Worm (Caenorhabditis elegans): ENCODE results near the gene asp-18.

DNA sequence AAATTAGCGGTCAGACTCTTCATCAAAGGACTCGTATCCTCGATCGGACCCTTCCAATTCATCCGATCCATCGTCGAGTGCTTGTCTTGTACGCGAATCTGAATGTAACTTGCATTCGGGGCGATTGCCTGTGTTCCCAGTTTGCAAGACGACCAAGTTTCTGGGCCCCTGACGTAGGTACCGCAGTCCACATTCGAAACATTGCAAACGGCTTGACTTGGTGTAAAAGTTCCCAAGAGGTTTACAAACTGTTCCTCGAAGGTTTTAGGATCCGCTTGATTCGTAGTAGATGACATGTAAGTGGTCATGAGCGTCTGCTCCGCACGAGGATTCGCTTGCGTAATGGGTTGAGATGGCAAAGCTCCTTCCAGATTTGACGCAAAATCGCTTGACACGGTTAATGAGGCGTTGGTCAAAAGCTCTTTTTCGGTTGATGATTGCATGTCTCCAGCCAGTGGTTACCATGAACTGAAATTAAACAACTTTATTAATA is 44.8 kb upstream of the asp-18 start, which contains the start of gene Y17D7B.4:
- TF ChIP-seq flt-1 (GFP tag; IDR thresholded peaks at IDR 0.05): no peak
- TF ChIP-seq ama-1 (optimal IDR thresholded peaks at IDR 0.05): no peak
- TF ChIP-seq tbx-37 (GFP tag; conservative IDR thresholded peaks at IDR 0.05): no peak
- no peak for TF ChIP-seq F13C5.2 (tag; optimal IDR thresholded peaks at IDR 0.05)
- no peak for TF ChIP-seq sea-1 (GFP tag; conservative IDR thresholded peaks at IDR 0.05)
- no peak for TF ChIP-seq hnd-1 (tag; optimal IDR thresholded peaks at IDR 0.05)
- TF ChIP-seq B0310.2 (tag; optimal IDR thresholded peaks at IDR 0.05): no peak
- no peak for TF ChIP-seq hmg-4 (GFP tag; optimal IDR thresholded peaks at IDR 0.05)
- TF ChIP-seq aly-1 (tag; optimal IDR thresholded peaks at IDR 0.05): no peak
